Fruit fly (Drosophila melanogaster) whole organism, wandering third instar larva: ENCODE data around the gene RSG7.

Source experiments
- Dif ChIP-seq: fragments of 200-275, 200-300 bp; sonication (Bioruptor generic); optimal IDR thresholded peaks from 2 replicates; lab custom pipeline; 2018; ENCODE audit warnings: missing biosample characterization, missing genetic modification characterization; ENCODE audit not compliant: partially characterized antibody
- GATAd ChIP-seq: sonication (Bioruptor generic); optimal IDR thresholded peaks from 2 replicates; lab custom pipeline; 2016; ENCODE audit warnings: missing biosample characterization, missing genetic modification characterization
- Myc ChIP-seq: fragments of >200 bp; optimal IDR thresholded peaks from 2 replicates; lab custom pipeline; 2017
- N ChIP-seq: fragments of >200 bp; optimal IDR thresholded peaks from 2 replicates; lab custom pipeline; 2018; ENCODE audit warnings: missing biosample characterization, missing external identifiers, missing genetic modification characterization
- dl ChIP-seq, 2 experiments: fragments of 175-275, 200-275 bp in 1 of 2; fragments of 200-275 bp in 1 of 2; sonication (Bioruptor generic); optimal IDR thresholded peaks; lab custom pipeline; 2018; ENCODE audit warnings: mild to moderate bottlenecking in 2 of 2, missing biosample characterization in 2 of 2, missing genetic modification characterization in 2 of 2, moderate library complexity in 2 of 2; ENCODE audit not compliant: partially characterized antibody in 2 of 2, insufficient read depth in 1 of 2
- dsf ChIP-seq: sonication (Bioruptor generic); optimal IDR thresholded peaks from 2 replicates; lab custom pipeline; 2016; ENCODE audit warnings: missing biosample characterization, missing genetic modification characterization, borderline replicate concordance
- fru ChIP-seq: fragments of 200-800 bp; sonication (Bioruptor generic); optimal IDR thresholded peaks from 3 replicates; lab custom pipeline; 2016; ENCODE audit warnings: missing biosample characterization, mild to moderate bottlenecking, missing genetic modification characterization
- h ChIP-seq: fragments of 200-800 bp; sonication (Bioruptor generic); optimal IDR thresholded peaks from 3 replicates; lab custom pipeline; 2016; ENCODE audit warnings: missing biosample characterization, mild to moderate bottlenecking, missing genetic modification characterization
- lola ChIP-seq: fragments of >200 bp; optimal IDR thresholded peaks from 2 replicates; lab custom pipeline; 2017; ENCODE audit warnings: missing biosample characterization, missing genetic modification characterization
- pan ChIP-seq: fragments of >200 bp; optimal IDR thresholded peaks from 2 replicates; lab custom pipeline; 2017
- psq ChIP-seq: fragments of 200-800 bp; sonication (Bioruptor generic); optimal IDR thresholded peaks from 3 replicates; lab custom pipeline; 2017; ENCODE audit warnings: missing biosample characterization, mild to moderate bottlenecking, missing genetic modification characterization, moderate library complexity
- sage ChIP-seq: fragments of 200-800 bp; sonication (Bioruptor generic); optimal IDR thresholded peaks from 2 replicates; lab custom pipeline; 2016; ENCODE audit warnings: missing biosample characterization, mild to moderate bottlenecking, missing genetic modification characterization
- tai ChIP-seq: sonication (Bioruptor generic); optimal IDR thresholded peaks from 2 replicates; lab custom pipeline; 2016; ENCODE audit warnings: missing biosample characterization, missing genetic modification characterization
- usp ChIP-seq: fragments of >200 bp; optimal IDR thresholded peaks from 2 replicates; lab custom pipeline; 2017; ENCODE audit warnings: missing biosample characterization, missing genetic modification characterization

DNA sequence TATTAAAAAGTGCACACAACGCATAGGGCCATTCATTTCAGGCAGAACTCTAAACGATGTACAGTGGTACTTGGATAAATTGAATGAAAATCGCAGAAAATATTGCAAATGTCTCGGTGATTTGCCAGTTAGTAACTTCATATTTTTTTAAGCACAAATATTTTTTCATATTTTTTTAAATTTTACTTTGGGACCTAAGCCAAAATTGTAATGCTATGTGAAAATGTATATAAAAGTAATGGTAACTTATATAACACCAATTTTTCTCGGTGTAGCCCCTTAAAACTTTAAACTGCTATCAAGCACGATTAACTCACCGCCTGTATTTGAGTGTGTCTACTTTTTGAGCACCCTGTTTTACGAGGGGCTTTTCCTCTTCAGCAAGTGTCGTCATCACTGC, 23.0 kb downstream of the RSG7 start:
- TF ChIP-seq tai (GFP tag; lab: Kevin White, UChicago) (no peak), N (GFP tag; lab: Kevin White, UChicago) (no peak), psq (GFP tag; lab: Kevin White, UChicago) (no peak), dsf (GFP tag; lab: Kevin White, UChicago) (no peak), h (no peak), pan (lab: Kevin White, UChicago) (no peak), usp (GFP tag; lab: Kevin White, UChicago) (no peak), Dif (GFP tag; lab: Kevin White, UChicago) (no peak), Myc (lab: Kevin White, UChicago) (no peak), sage (GFP tag; lab: Kevin White, UChicago) (no peak), GATAd (no peak), lola (GFP tag; lab: Kevin White, UChicago) (no peak), dl (GFP tag; optimal IDR thresholded peaks at IDR 0.05; lab: Kevin White, UChicago; ENCODE audit: insufficient read depth in 1 of 2, partially characterized antibody in 2 of 2) (no peak), fru (no peak)
